Worm (Caenorhabditis elegans): ENCODE measurements around the gene F49H12.3.

ce11 chrX:2084019-2084418, at the start of gene F49H12.3:
- no peak for TF ChIP-seq sptf-1 (tag; optimal IDR thresholded peaks at IDR 0.05)
- no peak for TF ChIP-seq blmp-1 (tag; optimal IDR thresholded peaks at IDR 0.05)
- TF ChIP-seq drap-1 (GFP tag; optimal IDR thresholded peaks at IDR 0.05), result no peak
- TF ChIP-seq nhr-76 (tag; optimal IDR thresholded peaks at IDR 0.05), result no peak
- TF ChIP-seq elt-1 (tag; optimal IDR thresholded peaks at IDR 0.05; ENCODE audit: borderline replicate concordance, insufficient read depth), result no peak

Measured in whole organism, mixed stage, embryonic.